Worm (Caenorhabditis elegans) whole organism, L4 larva: ENCODE measurements around the gene H10E21.4.

Source experiments
- F37D6.2 ChIP-seq: sonication (generic microtip); optimal IDR thresholded peaks from 2 replicates; lab custom pipeline; 2016; ENCODE audit warnings: mild to moderate bottlenecking, missing genetic modification characterization, missing compliant biosample characterization
- F49E8.2 ChIP-seq: sonication (generic microtip); optimal IDR thresholded peaks from 2 replicates; lab custom pipeline; 2016; ENCODE audit warnings: missing compliant biosample characterization, mild to moderate bottlenecking, missing genetic modification characterization, borderline replicate concordance
- aly-2 ChIP-seq: sonication (generic microtip); optimal IDR thresholded peaks from 2 replicates; lab custom pipeline; 2018; ENCODE audit warnings: missing biosample characterization, missing genetic modification characterization
- ama-1 ChIP-seq: fragments of 150-350 bp; optimal IDR thresholded peaks from 2 replicates; lab custom pipeline; 2014; ENCODE audit warnings: inconsistent platforms, mixed read lengths
- ceh-28 ChIP-seq: fragments of 150-350 bp; optimal IDR thresholded peaks from 2 replicates; lab custom pipeline; 2014; ENCODE audit warnings: missing biosample characterization, missing genetic modification reagents, missing genetic modification characterization
- ceh-32 ChIP-seq: sonication (generic microtip); optimal IDR thresholded peaks from 2 replicates; lab custom pipeline; 2016; ENCODE audit warnings: mild to moderate bottlenecking, missing genetic modification characterization, missing compliant biosample characterization; ENCODE audit not compliant: poor library complexity
- ces-1 ChIP-seq: fragments of 150-350 bp; sonication (generic microtip); optimal IDR thresholded peaks from 4 replicates; lab custom pipeline; 2014; ENCODE audit warnings: missing biosample characterization, missing genetic modification reagents, missing genetic modification characterization
- mep-1 ChIP-seq: fragments of 150-350 bp; sonication (generic microtip); optimal IDR thresholded peaks from 3 replicates; lab custom pipeline; 2014; ENCODE audit warnings: missing biosample characterization, missing genetic modification characterization
- skn-1 ChIP-seq: fragments of 150-350 bp; optimal IDR thresholded peaks from 2 replicates; lab custom pipeline; 2014; ENCODE audit warnings: missing biosample characterization, missing genetic modification characterization

DNA sequence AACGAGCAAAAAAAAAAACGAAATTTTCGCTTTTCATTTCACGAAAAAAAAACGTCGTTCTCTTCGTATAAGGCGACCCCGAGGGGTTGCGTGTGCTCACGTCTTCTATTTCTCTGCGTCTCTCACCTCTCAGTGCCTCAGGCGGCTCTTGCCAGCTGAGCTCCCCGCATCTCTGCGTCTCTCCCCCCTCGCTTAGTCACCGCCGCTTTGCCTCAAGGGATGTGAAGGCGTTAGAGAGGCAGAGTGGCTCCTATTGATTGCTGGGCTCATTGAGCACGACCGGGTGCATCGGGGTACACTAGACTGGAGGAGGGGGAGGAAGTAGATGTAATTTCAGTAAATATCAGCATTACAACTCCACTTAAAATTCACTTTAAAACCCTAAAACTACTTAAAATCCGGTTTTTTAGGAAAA, 6.1 kb upstream of the H10E21.4 start:
- no peak for TF ChIP-seq ama-1 (lab: Kevin White, UChicago)
- TF ChIP-seq F49E8.2 (tag; lab: Kevin White, UChicago): no peak
- TF ChIP-seq ceh-32: no peak
- peak; percentile 80 for TF ChIP-seq F37D6.2 (tag; lab: Kevin White, UChicago)
- no peak for TF ChIP-seq ceh-28
- no peak for TF ChIP-seq skn-1
- TF ChIP-seq aly-2 (tag; lab: Kevin White, UChicago): no peak
- peak; percentile 46 for TF ChIP-seq mep-1 (tag; lab: Kevin White, UChicago)
- TF ChIP-seq ces-1 (GFP tag; lab: Kevin White, UChicago): no peak
